Fruit fly (Drosophila melanogaster): ENCODE measurements around the gene CG2218.

Gene CG2218

dm6 chr3R:30453236-30453635, 25.2 kb upstream of the CG2218 start (continued):
- TF ChIP-seq maf-S (GFP tag; optimal IDR thresholded peaks at IDR 0.05) = no peak
- TF ChIP-seq exex (tag; optimal IDR thresholded peaks at IDR 0.05) = peak; percentile 74
- no peak for TF ChIP-seq eyg (GFP tag; optimal IDR thresholded peaks at IDR 0.05)

- TF ChIP-seq CG14710 (tag; optimal IDR thresholded peaks at IDR 0.05) = no peak
- 0 out of 3 replicates have a peak, but pooled peaks have one; percentile 4 for TF ChIP-seq CG11695 (GFP tag; IDR thresholded peaks at IDR 0.05)
- TF ChIP-seq CrebB (tag; optimal IDR thresholded peaks at IDR 0.05) = no peak
- peak; percentile 54 for TF ChIP-seq D19B (GFP tag; optimal IDR thresholded peaks at IDR 0.05)
- 0 out of 2 replicates have a peak, but pooled peaks have one; percentile 6 for TF ChIP-seq Rx (GFP tag; IDR thresholded peaks at IDR 0.05)
- TF ChIP-seq Pdp1 (GFP tag; optimal IDR thresholded peaks at IDR 0.05) = peak in 1 of 2 experiments; percentile 1
- TF ChIP-seq Bgb (GFP tag; IDR thresholded peaks at IDR 0.05; ENCODE audit: partially characterized antibody) = peak; percentile 50; the same call in 1 of the 2 replicates
- peak; percentile 51; the same call in 2 of the 3 replicates for TF ChIP-seq HLH4C (GFP tag; IDR thresholded peaks at IDR 0.05; ENCODE audit: partially characterized antibody)
- no peak for TF ChIP-seq CG3281 (GFP tag; optimal IDR thresholded peaks at IDR 0.05)
Observed at dm6 chr3R:30450690-30451343, 22.7 kb upstream of the CG2218 start.

DNA sequence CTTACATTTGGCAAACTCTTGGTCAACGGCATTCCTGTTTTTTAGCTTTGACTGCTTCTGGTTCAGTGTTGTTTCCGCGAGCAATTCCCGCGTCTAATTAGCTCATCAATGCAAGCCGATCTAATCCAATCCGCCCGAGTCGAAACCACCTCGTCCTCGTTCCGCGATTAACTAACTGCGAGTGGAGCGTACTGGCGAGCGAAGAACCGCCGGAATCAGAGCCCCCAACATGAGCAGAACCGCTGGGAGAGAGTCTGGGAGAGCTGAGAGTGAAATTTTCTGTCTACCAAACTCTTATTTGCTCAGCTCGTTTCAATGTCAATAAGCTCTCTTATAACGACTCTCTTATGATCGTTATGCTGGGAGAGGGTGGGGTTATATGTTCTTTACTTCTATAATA, 22.1 kb upstream of the CG2218 start:
- TF ChIP-seq CG10274 (GFP tag; optimal IDR thresholded peaks at IDR 0.05) = peak; percentile 12
- peak; percentile 79 for TF ChIP-seq Jarid2 (GFP tag; optimal IDR thresholded peaks at IDR 0.05)
- peak; percentile 72 for TF ChIP-seq stc (GFP tag; IDR thresholded peaks at IDR 0.05)
- TF ChIP-seq caup (GFP tag; optimal IDR thresholded peaks at IDR 0.05; ENCODE audit: severe bottlenecking) = peak; percentile 89
- TF ChIP-seq CG13296 (GFP tag; optimal IDR thresholded peaks at IDR 0.05) = peak; percentile 79
- TF ChIP-seq ase (GFP tag; IDR thresholded peaks at IDR 0.05) = no peak; the same call in 2 of the 3 replicates
- TF ChIP-seq onecut (GFP tag; IDR thresholded peaks at IDR 0.05) = peak; percentile 65
- TF ChIP-seq pros (GFP tag; optimal IDR thresholded peaks at IDR 0.05) = no peak
- no peak for TF ChIP-seq D19B (GFP tag; optimal IDR thresholded peaks at IDR 0.05)
- peak; percentile 67 to 81 for TF ChIP-seq Pdp1 (GFP tag; optimal IDR thresholded peaks at IDR 0.05)
- TF ChIP-seq Vsx1 (GFP tag; optimal IDR thresholded peaks at IDR 0.05) = peak; percentile 88
- TF ChIP-seq Fer1 (GFP tag; optimal IDR thresholded peaks at IDR 0.05) = peak; percentile 83
- peak; percentile 7 for TF ChIP-seq MESR4 (GFP tag; optimal IDR thresholded peaks at IDR 0.05)
- TF ChIP-seq CG4404 (GFP tag; IDR thresholded peaks at IDR 0.05) = no peak
- no peak for TF ChIP-seq Abd-B (GFP tag; optimal IDR thresholded peaks at IDR 0.05)
- TF ChIP-seq Meics (GFP tag; optimal IDR thresholded peaks at IDR 0.05) = peak; percentile 76
- peak; percentile 67 for TF ChIP-seq Sox100B (GFP tag; optimal IDR thresholded peaks at IDR 0.05)
- no peak; the same call in 1 of the 2 replicates for TF ChIP-seq chm (GFP tag; IDR thresholded peaks at IDR 0.05)
- no peak; the same call in 1 of the 2 replicates for TF ChIP-seq CG4730 (GFP tag; IDR thresholded peaks at IDR 0.05)
- peak; percentile 74 for TF ChIP-seq btn (GFP tag; optimal IDR thresholded peaks at IDR 0.05)
- peak; percentile 68; the same call in 1 of the 2 replicates for TF ChIP-seq cas (GFP tag; IDR thresholded peaks at IDR 0.05)
- TF ChIP-seq Dip3 (GFP tag; optimal IDR thresholded peaks at IDR 0.05) = no peak
- TF ChIP-seq sim (GFP tag; IDR thresholded peaks at IDR 0.05) = peak; percentile 88
- TF ChIP-seq Nf-YB (GFP tag; optimal IDR thresholded peaks at IDR 0.05) = peak; percentile 14
- TF ChIP-seq Sry-β (GFP tag; optimal IDR thresholded peaks at IDR 0.05) = peak; percentile 36
- TF ChIP-seq tio (GFP tag; optimal IDR thresholded peaks at IDR 0.05) = peak; percentile 88
- TF ChIP-seq seq (GFP tag; IDR thresholded peaks at IDR 0.05) = peak; percentile 90
- peak; percentile 56; the same call in 2 of the 3 replicates for TF ChIP-seq so (GFP tag; IDR thresholded peaks at IDR 0.05)
- TF ChIP-seq Hmx (GFP tag; optimal IDR thresholded peaks at IDR 0.05) = no peak
- TF ChIP-seq lab (GFP tag; optimal IDR thresholded peaks at IDR 0.05) = peak; percentile 93
- TF ChIP-seq CG7556 (GFP tag; optimal IDR thresholded peaks at IDR 0.05) = peak; percentile 57
- TF ChIP-seq CG17186 (GFP tag; optimal IDR thresholded peaks at IDR 0.05) = peak; percentile 59
- TF ChIP-seq CG12299 (tag; optimal IDR thresholded peaks at IDR 0.05) = no peak
- TF ChIP-seq wor (GFP tag; IDR thresholded peaks at IDR 0.05) = peak; percentile 31; the same call in 1 of the 2 replicates
- TF ChIP-seq CHES-1-like (GFP tag; optimal IDR thresholded peaks at IDR 0.05) = peak; percentile 80
